Fruit fly (Drosophila melanogaster) S2 (cell line): Measurements from ENCODE around the gene CG13896.

Experiments used
- CG8478 ChIP-seq: fragments of >200 bp; optimal IDR thresholded peaks from 2 replicates; lab custom pipeline; 2018
- CTCF ChIP-seq, 2 experiments: fragments of >200 bp; optimal IDR thresholded peaks; 2 replicates each; lab custom pipeline; 2018

DNA sequence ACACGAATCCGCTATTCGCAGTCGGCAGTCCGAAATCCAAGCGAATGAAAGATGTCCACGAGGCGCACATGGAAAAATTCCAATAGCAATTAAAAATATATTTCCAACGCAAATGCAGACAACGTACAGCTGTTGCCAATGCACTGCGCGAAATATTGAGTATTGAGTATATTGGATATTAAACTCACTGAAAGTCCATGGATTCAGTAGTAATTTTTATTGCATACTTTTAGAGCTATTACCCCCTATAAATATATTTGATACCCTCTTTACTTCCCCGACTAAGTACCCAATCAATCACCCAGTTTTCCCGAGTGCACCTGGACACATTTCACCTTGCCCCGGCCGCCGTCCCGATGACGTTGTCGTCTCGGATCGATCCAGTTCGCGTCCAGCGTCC, 30.0 kb upstream of the CG13896 start:
- TF ChIP-seq CTCF (optimal IDR thresholded peaks at IDR 0.05; lab: Kevin White, UChicago) (no peak), CG8478 (no peak)
